Fruit fly (Drosophila melanogaster) whole organism, embryonic: ENCODE results near the gene trio.

Experiments used
- Aef1 ChIP-seq: fragments of 200-800 bp; sonication (Bioruptor generic); IDR thresholded peaks from 3 replicates; pipeline ENCODE4 v1.3.6; 2022; ENCODE audit warnings: missing biosample characterization, missing genetic modification characterization
- Atf-2 ChIP-seq: fragments of 200-800 bp; sonication (Bioruptor generic); optimal IDR thresholded peaks from 2 replicates; lab custom pipeline; 2016; ENCODE audit warnings: missing biosample characterization, missing genetic modification characterization
- Atf3 ChIP-seq: fragments of 200-800 bp; sonication (Bioruptor generic); optimal IDR thresholded peaks from 3 replicates; lab custom pipeline; 2016; ENCODE audit warnings: missing biosample characterization, missing genetic modification characterization
- B-H2 ChIP-seq: fragments of 200-800 bp; sonication (Bioruptor generic); optimal IDR thresholded peaks from 2 replicates; lab custom pipeline; 2018; ENCODE audit warnings: missing biosample characterization, mild to moderate bottlenecking, missing genetic modification characterization
- Bdp1 ChIP-seq: fragments of 200-800 bp; sonication (Bioruptor generic); optimal IDR thresholded peaks from 3 replicates; lab custom pipeline; 2016; ENCODE audit warnings: missing biosample characterization, missing genetic modification characterization
- CG11247 ChIP-seq: fragments of 200-800 bp; sonication (Bioruptor generic); IDR thresholded peaks from 2 replicates; pipeline ENCODE4 v1.3.6; 2022; ENCODE audit warnings: missing biosample characterization, missing genetic modification characterization
- CG1233 ChIP-seq: fragments of 200-800 bp; sonication (Bioruptor generic); optimal IDR thresholded peaks from 4 replicates; lab custom pipeline; 2018; ENCODE audit warnings: missing biosample characterization, mild to moderate bottlenecking, missing genetic modification characterization
- CG12659 ChIP-seq: fragments of 200-800 bp; sonication (Bioruptor generic); optimal IDR thresholded peaks from 3 replicates; lab custom pipeline; 2017; ENCODE audit warnings: mild to moderate bottlenecking, missing biosample characterization, missing genetic modification reagents, missing genetic modification characterization
- CG14965 ChIP-seq: fragments of 200-800 bp; sonication (Bioruptor generic); optimal IDR thresholded peaks from 2 replicates; lab custom pipeline; 2016; ENCODE audit warnings: missing biosample characterization, missing genetic modification characterization, borderline replicate concordance
- CG15011 ChIP-seq: fragments of 200-800 bp; sonication (Bioruptor generic); optimal IDR thresholded peaks from 3 replicates; lab custom pipeline; 2018; ENCODE audit warnings: missing biosample characterization, mild to moderate bottlenecking, missing genetic modification characterization
- CG18599 ChIP-seq: fragments of 200-800 bp; sonication (Bioruptor generic); optimal IDR thresholded peaks from 3 replicates; lab custom pipeline; 2017; ENCODE audit warnings: missing biosample characterization, missing genetic modification characterization, mild to moderate bottlenecking, moderate library complexity, missing genetic modification reagents
- CG2129 ChIP-seq: fragments of 200-800 bp; sonication (Bioruptor generic); IDR thresholded peaks from 2 replicates; pipeline ENCODE4 v1.3.6; 2022; ENCODE audit warnings: missing biosample characterization, missing genetic modification characterization; ENCODE audit not compliant: partially characterized antibody
- CG31224 ChIP-seq: fragments of 200-800 bp; sonication (Bioruptor generic); IDR thresholded peaks from 2 replicates; pipeline ENCODE4 v1.3.6; 2022; ENCODE audit warnings: missing biosample characterization, missing genetic modification characterization
- CG3163 ChIP-seq: fragments of 200-800 bp; sonication (Bioruptor generic); optimal IDR thresholded peaks from 3 replicates; lab custom pipeline; 2016; ENCODE audit warnings: missing biosample characterization, missing genetic modification characterization
- CG3407 ChIP-seq: fragments of 200-800 bp; sonication (Bioruptor generic); optimal IDR thresholded peaks from 2 replicates; lab custom pipeline; 2018; ENCODE audit warnings: missing biosample characterization, mild to moderate bottlenecking, missing genetic modification characterization
- CG4404 ChIP-seq: fragments of 200-800 bp; sonication (Bioruptor generic); IDR thresholded peaks from 2 replicates; pipeline ENCODE4 v1.3.6; 2022; ENCODE audit warnings: missing biosample characterization, missing genetic modification characterization
- CG6654 ChIP-seq: fragments of 200-800 bp; sonication (Bioruptor generic); optimal IDR thresholded peaks from 2 replicates; lab custom pipeline; 2017; ENCODE audit warnings: missing biosample characterization, mild to moderate bottlenecking, missing genetic modification characterization
- CG6813 ChIP-seq: fragments of 200-800 bp; sonication (Bioruptor generic); optimal IDR thresholded peaks from 2 replicates; lab custom pipeline; 2017; ENCODE audit warnings: missing biosample characterization, missing genetic modification characterization, mild to moderate bottlenecking, moderate library complexity, missing genetic modification reagents
- CG8478 ChIP-seq: fragments of >200 bp; optimal IDR thresholded peaks from 2 replicates; lab custom pipeline; 2018
- CTCF ChIP-seq: fragments of 200-800 bp; sonication (Bioruptor generic); optimal IDR thresholded peaks from 2 replicates; lab custom pipeline; 2017; ENCODE audit warnings: missing biosample characterization, mild to moderate bottlenecking, missing genetic modification characterization, moderate library complexity
- Dbx ChIP-seq: fragments of 200-800 bp; sonication (Bioruptor generic); IDR thresholded peaks from 3 replicates; pipeline ENCODE4 v1.3.6; 2022; ENCODE audit warnings: missing biosample characterization, missing genetic modification characterization
- Doc2 ChIP-seq: fragments of 200-800 bp; sonication (Bioruptor generic); IDR thresholded peaks from 2 replicates; pipeline ENCODE4 v1.3.6; 2022; ENCODE audit warnings: missing biosample characterization, missing genetic modification characterization
- Ets65A ChIP-seq: fragments of 200-800 bp; sonication (Bioruptor generic); peaks from one replicate; lab custom pipeline; 2016; ENCODE audit warnings: missing biosample characterization, missing genetic modification characterization
- Fer1 ChIP-seq: fragments of 200-800 bp; sonication (Bioruptor generic); optimal IDR thresholded peaks from 2 replicates; lab custom pipeline; 2017; ENCODE audit warnings: missing biosample characterization, mild to moderate bottlenecking, missing genetic modification characterization
- H15 ChIP-seq: fragments of 200-800 bp; sonication (Bioruptor generic); IDR thresholded peaks from 3 replicates; pipeline ENCODE4 v1.3.6; 2022; ENCODE audit warnings: missing biosample characterization, missing genetic modification characterization
- MBD-R2 ChIP-seq: fragments of 200-800 bp; sonication (Bioruptor generic); IDR thresholded peaks from 2 replicates; pipeline ENCODE4 v1.3.6; 2022; ENCODE audit warnings: missing biosample characterization, missing genetic modification characterization
- Meics ChIP-seq: fragments of 200-800 bp; sonication (Bioruptor generic); optimal IDR thresholded peaks from 2 replicates; lab custom pipeline; 2017; ENCODE audit warnings: missing biosample characterization, mild to moderate bottlenecking, missing genetic modification characterization
- Mrtf ChIP-seq: fragments of 200-800 bp; sonication (Bioruptor generic); IDR thresholded peaks from 3 replicates; pipeline ENCODE4 v1.3.6; 2022; ENCODE audit warnings: missing biosample characterization, missing genetic modification characterization
- NC2α ChIP-seq: fragments of 200-800 bp; sonication (Bioruptor generic); optimal IDR thresholded peaks from 2 replicates; lab custom pipeline; 2016; ENCODE audit warnings: missing biosample characterization, missing genetic modification characterization
- Oli ChIP-seq: fragments of 200-800 bp; sonication (Bioruptor generic); optimal IDR thresholded peaks from 2 replicates; lab custom pipeline; 2018; ENCODE audit warnings: missing biosample characterization, mild to moderate bottlenecking, missing genetic modification characterization, moderate library complexity
- Six4 ChIP-seq: fragments of 200-800 bp; sonication (Bioruptor generic); optimal IDR thresholded peaks from 2 replicates; lab custom pipeline; 2016; ENCODE audit warnings: missing biosample characterization, missing genetic modification characterization
- Ssrp ChIP-seq: fragments of 200-800 bp; sonication (Bioruptor generic); optimal IDR thresholded peaks from 2 replicates; lab custom pipeline; 2018; ENCODE audit warnings: missing biosample characterization, mild to moderate bottlenecking, missing genetic modification characterization, moderate library complexity
- Tbp ChIP-seq: fragments of >200 bp; optimal IDR thresholded peaks from 2 replicates; lab custom pipeline; 2018; ENCODE audit warnings: missing biosample characterization, missing genetic modification characterization
- Vsx1 ChIP-seq: fragments of 200-800 bp; sonication (Bioruptor generic); optimal IDR thresholded peaks from 2 replicates; lab custom pipeline; 2017; ENCODE audit warnings: missing biosample characterization, mild to moderate bottlenecking, missing genetic modification characterization, missing genetic modification reagents
- Xrp1 ChIP-seq: fragments of 200-800 bp; sonication (Bioruptor generic); IDR thresholded peaks from 2 replicates; pipeline ENCODE4 v1.3.6; 2022; ENCODE audit warnings: missing biosample characterization, missing genetic modification characterization
- aop ChIP-seq: fragments of 200-800 bp; sonication (Bioruptor generic); IDR thresholded peaks from 2 replicates; pipeline ENCODE4 v1.3.6; 2022; ENCODE audit warnings: missing biosample characterization, missing genetic modification characterization
- crc ChIP-seq: fragments of 200-800 bp; sonication (Bioruptor generic); optimal IDR thresholded peaks from 2 replicates; lab custom pipeline; 2016; ENCODE audit warnings: missing biosample characterization, missing genetic modification characterization
- dm ChIP-seq: fragments of 200-800 bp; sonication (Bioruptor generic); optimal IDR thresholded peaks from 3 replicates; lab custom pipeline; 2016; ENCODE audit warnings: missing biosample characterization, missing genetic modification characterization
- dpn ChIP-seq, 2 experiments: fragments of 200-800 bp; sonication (Bioruptor generic); optimal IDR thresholded peaks; 3 replicates each; lab custom pipeline; 2016; ENCODE audit warnings: missing biosample characterization in 2 of 2, missing genetic modification characterization in 2 of 2
- ems ChIP-seq: fragments of 200-800 bp; sonication (Bioruptor generic); optimal IDR thresholded peaks from 3 replicates; lab custom pipeline; 2016; ENCODE audit warnings: missing biosample characterization, missing genetic modification characterization
- esg ChIP-seq: fragments of 200-800 bp; sonication (Bioruptor generic); conservative IDR thresholded peaks from 2 replicates; pipeline ENCODE4 v1.3.6; 2022; ENCODE audit warnings: missing biosample characterization, missing genetic modification characterization
- gsb ChIP-seq: fragments of 200-800 bp; sonication (Bioruptor generic); IDR thresholded peaks from 2 replicates; pipeline ENCODE4 v1.3.6; 2022; ENCODE audit warnings: missing biosample characterization, missing genetic modification characterization
- ham ChIP-seq: fragments of 200-800 bp; sonication (Bioruptor generic); IDR thresholded peaks from 2 replicates; pipeline ENCODE4 v1.3.6; 2022; ENCODE audit warnings: missing biosample characterization, missing genetic modification characterization
- nerfin-2 ChIP-seq: fragments of 200-800 bp; sonication (Bioruptor generic); IDR thresholded peaks from 2 replicates; pipeline ENCODE4 v1.3.6; 2022; ENCODE audit warnings: missing biosample characterization, missing genetic modification characterization; ENCODE audit not compliant: partially characterized antibody
- pan ChIP-seq, 4 experiments: fragments of >200 bp in 3 of 4; fragments of 200-800 bp in 1 of 4; sonication (Bioruptor generic) in 1 of 4; optimal IDR thresholded peaks in 3 of 4; IDR thresholded peaks in 1 of 4; 2 replicates each; pipeline versions ENCODE4 v1.3.6 to Lab custom; 2017 to 2022; ENCODE audit warnings: missing biosample characterization in 2 of 4, missing genetic modification characterization in 2 of 4, mixed read lengths in 1 of 4
- peb ChIP-seq: fragments of 200-800 bp; sonication (Bioruptor generic); IDR thresholded peaks from 2 replicates; pipeline ENCODE4 v1.3.6; 2022; ENCODE audit warnings: missing biosample characterization, missing genetic modification characterization
- pros ChIP-seq: fragments of 200-800 bp; sonication (Bioruptor generic); optimal IDR thresholded peaks from 3 replicates; lab custom pipeline; 2019; ENCODE audit warnings: missing biosample characterization, mild to moderate bottlenecking, missing genetic modification characterization, moderate library complexity
- seq ChIP-seq: fragments of 200-800 bp; sonication (Bioruptor generic); IDR thresholded peaks from 2 replicates; pipeline ENCODE4 v1.3.6; 2022; ENCODE audit warnings: missing biosample characterization, missing genetic modification characterization
- sisA ChIP-seq: fragments of 200-800 bp; sonication (Bioruptor generic); IDR thresholded peaks from 2 replicates; pipeline ENCODE4 v1.3.6; 2022; ENCODE audit warnings: missing biosample characterization, missing genetic modification characterization
- slou ChIP-seq: fragments of 200-800 bp; sonication (Bioruptor generic); optimal IDR thresholded peaks from 3 replicates; lab custom pipeline; 2016; ENCODE audit warnings: missing biosample characterization, missing genetic modification characterization
- trem ChIP-seq: fragments of 200-800 bp; optimal IDR thresholded peaks from 3 replicates; lab custom pipeline; 2019; ENCODE audit warnings: missing biosample characterization, mild to moderate bottlenecking, missing genetic modification characterization, moderate library complexity
- yki ChIP-seq: fragments of >200 bp; optimal IDR thresholded peaks from 3 replicates; lab custom pipeline; 2018

Gene trio

DNA sequence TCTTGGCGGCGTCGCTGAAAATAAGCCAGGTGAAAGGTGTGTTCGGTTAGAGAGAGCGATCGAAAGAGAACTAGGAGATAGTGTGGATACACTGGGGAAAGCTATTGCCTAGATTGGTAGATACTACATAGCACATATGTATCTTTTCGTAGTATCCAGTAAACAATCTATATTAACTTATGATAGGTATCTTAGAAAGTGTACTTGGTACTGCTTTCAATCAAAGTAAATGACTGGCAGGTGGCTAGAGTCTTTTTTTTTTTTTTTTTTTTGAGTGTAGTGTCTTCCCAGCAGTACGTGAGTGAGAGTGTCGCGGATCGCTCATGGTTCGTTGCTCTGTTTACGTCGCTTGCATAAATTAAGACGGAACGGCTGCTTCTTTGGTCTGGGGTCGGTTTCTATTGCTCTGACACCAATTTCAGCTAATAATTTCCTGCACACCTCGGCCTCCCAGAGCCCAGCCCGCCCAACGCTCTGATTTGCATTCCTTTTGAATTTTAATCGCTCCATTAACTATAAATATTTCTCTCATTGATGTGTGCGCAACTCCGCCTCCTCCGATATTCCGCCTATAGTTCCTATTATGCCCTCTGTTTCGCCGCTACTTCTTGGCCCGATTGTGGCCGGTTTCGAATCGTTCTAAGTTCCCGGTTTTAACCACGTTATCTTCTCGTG is 4.9 kb downstream of the trio start (continued):
- peak; percentile 69 for TF ChIP-seq CG3407
- no peak for TF ChIP-seq ham (GFP tag; lab: Robert Waterston, UW)
- TF ChIP-seq Bdp1 (GFP tag; lab: Kevin White, UChicago), result peak; percentile 26
- TF ChIP-seq ems (GFP tag; lab: Kevin White, UChicago), result no peak
- TF ChIP-seq CG18599 (GFP tag; lab: Kevin White, UChicago), result peak; percentile 44
- TF ChIP-seq peb (GFP tag; lab: Robert Waterston, UW), result 0 out of 2 replicates have a peak, but pooled peaks have one; percentile 22
- peak; percentile 70 for TF ChIP-seq Ssrp (tag; lab: Kevin White, UChicago)
- no peak for TF ChIP-seq Doc2 (GFP tag; lab: Robert Waterston, UW)
- TF ChIP-seq Xrp1 (GFP tag; lab: Robert Waterston, UW), result peak; percentile 83
- TF ChIP-seq slou, result no peak
- peak; percentile 29 for TF ChIP-seq NC2α (GFP tag; lab: Kevin White, UChicago)
- TF ChIP-seq pros (GFP tag; lab: Kevin White, UChicago), result no peak
- TF ChIP-seq trem (tag; lab: Kevin White, UChicago), result peak; percentile 72
- TF ChIP-seq H15 (GFP tag; lab: Robert Waterston, UW), result peak; percentile 72
- TF ChIP-seq Six4 (GFP tag; lab: Kevin White, UChicago), result peak; percentile 55
- no peak for TF ChIP-seq B-H2 (GFP tag; lab: Kevin White, UChicago)
- no peak for TF ChIP-seq CG2129 (GFP tag; lab: Robert Waterston, UW)
- peak; percentile 31 for TF ChIP-seq CTCF
- TF ChIP-seq CG3163 (GFP tag; lab: Kevin White, UChicago), result no peak
- peak; percentile 33 for TF ChIP-seq Atf3 (GFP tag; lab: Kevin White, UChicago)
- TF ChIP-seq CG14965 (GFP tag; lab: Kevin White, UChicago), result peak; percentile 15
- peak; percentile 14 for TF ChIP-seq Fer1 (GFP tag; lab: Kevin White, UChicago)
- TF ChIP-seq Atf-2 (GFP tag; lab: Kevin White, UChicago), result no peak
- no peak for TF ChIP-seq gsb (GFP tag; lab: Robert Waterston, UW)
- TF ChIP-seq seq (GFP tag; lab: Robert Waterston, UW), result 0 out of 2 replicates have a peak, but pooled peaks have one; percentile 12
- no peak for TF ChIP-seq CG15011 (GFP tag; lab: Kevin White, UChicago)
- no peak for TF ChIP-seq Dbx (GFP tag; lab: Robert Waterston, UW)
- no peak for TF ChIP-seq CG6813 (GFP tag; lab: Kevin White, UChicago)
- peak; percentile 37 to 57 for TF ChIP-seq dpn (GFP tag; optimal IDR thresholded peaks at IDR 0.05; lab: Kevin White, UChicago)
- no peak for TF ChIP-seq CG11247 (GFP tag; lab: Robert Waterston, UW)
- TF ChIP-seq yki, result no peak
- TF ChIP-seq CG8478 (lab: Kevin White, UChicago), result no peak
- no peak for TF ChIP-seq pan (optimal IDR thresholded peaks at IDR 0.05; lab: Kevin White, UChicago)
- TF ChIP-seq pan (GFP tag; optimal IDR thresholded peaks at IDR 0.05 in 1 of 2, IDR thresholded peaks at IDR 0.05 in 1 of 2), result peak in 1 of 2 experiments; percentile 57
- TF ChIP-seq crc (GFP tag; lab: Kevin White, UChicago), result no peak
- TF ChIP-seq dm, result no peak
- no peak for TF ChIP-seq Meics
- TF ChIP-seq CG12659, result no peak
- TF ChIP-seq nerfin-2 (GFP tag; lab: Robert Waterston, UW), result no peak
- TF ChIP-seq sisA (GFP tag; lab: Robert Waterston, UW), result peak; percentile 70
- TF ChIP-seq CG4404, result no peak
- TF ChIP-seq Vsx1 (GFP tag; lab: Kevin White, UChicago), result peak; percentile 20
- peak; percentile 39 for TF ChIP-seq CG6654
- TF ChIP-seq Mrtf (GFP tag; lab: Robert Waterston, UW), result peak; percentile 44; the same call in 1 of the 3 replicates
- peak; percentile 33 for TF ChIP-seq CG1233 (GFP tag; lab: Kevin White, UChicago)
- TF ChIP-seq Oli (tag; lab: Kevin White, UChicago), result peak; percentile 65
- TF ChIP-seq aop, result no peak
- no peak for TF ChIP-seq Aef1 (GFP tag; lab: Robert Waterston, UW)
- peak; percentile 6 for TF ChIP-seq Ets65A
- TF ChIP-seq CG31224 (GFP tag; lab: Robert Waterston, UW), result no peak
- no peak for TF ChIP-seq MBD-R2 (GFP tag; lab: Robert Waterston, UW)
- TF ChIP-seq Tbp, result no peak
- peak; percentile 44; the same call in 1 of the 2 replicates for TF ChIP-seq esg (GFP tag; lab: Robert Waterston, UW)
